Worm (Caenorhabditis elegans): Measurements from ENCODE around the gene C50F7.9.

ce11 chrIV:7726325-7726724, 5.5 kb downstream of the C50F7.9 start, which contains the start of gene C50F7.5:
- no peak for TF ChIP-seq hlh-11 (tag; optimal IDR thresholded peaks at IDR 0.05)
- no peak for TF ChIP-seq nhr-76 (tag; optimal IDR thresholded peaks at IDR 0.05)
- no peak for TF ChIP-seq nhr-6 (tag; optimal IDR thresholded peaks at IDR 0.05)
